Worm (Caenorhabditis elegans) whole organism, L4 larva: Measurements from ENCODE around the gene C38C6.3.

ENCODE experiments used
- F10B5.3 ChIP-seq: sonication (generic microtip); optimal IDR thresholded peaks from 2 replicates; lab custom pipeline; 2016; ENCODE audit warnings: mild to moderate bottlenecking, missing genetic modification characterization, missing compliant biosample characterization
- Y5F2A.4 ChIP-seq: fragments of 200-800 bp; sonication (Bioruptor generic); optimal IDR thresholded peaks from 2 replicates; lab custom pipeline; 2018; ENCODE audit warnings: mild to moderate bottlenecking, missing genetic modification characterization, missing compliant biosample characterization
- aha-1 ChIP-seq: fragments of 150-350 bp; peaks from one replicate; lab custom pipeline; 2014; ENCODE audit warnings: missing biosample characterization, missing genetic modification characterization
- arid-1 ChIP-seq: fragments of 200-800 bp; sonication (Bioruptor generic); conservative IDR thresholded peaks from 2 replicates; pipeline ENCODE4 v1.3.6; 2022; ENCODE audit warnings: missing genetic modification reagents, missing genetic modification characterization, missing compliant biosample characterization
- ceh-32 ChIP-seq: sonication (generic microtip); optimal IDR thresholded peaks from 2 replicates; lab custom pipeline; 2016; ENCODE audit warnings: mild to moderate bottlenecking, missing genetic modification characterization, missing compliant biosample characterization; ENCODE audit not compliant: poor library complexity
- daf-16 ChIP-seq, 3 experiments: sonication (generic microtip); optimal IDR thresholded peaks; 2 replicates each; lab custom pipeline; 2016 to 2017; ENCODE audit warnings: missing genetic modification characterization in 3 of 3, missing genetic modification reagents in 3 of 3, mild to moderate bottlenecking in 2 of 3, missing compliant biosample characterization in 2 of 3, missing biosample characterization in 1 of 3, moderate library complexity in 1 of 3
- dmd-9 ChIP-seq: fragments of 200-800 bp; sonication (Bioruptor generic); IDR thresholded peaks from 2 replicates; pipeline ENCODE4 v1.3.6; 2022; ENCODE audit warnings: missing genetic modification reagents, missing genetic modification characterization, missing compliant biosample characterization
- dpl-1 ChIP-seq: fragments of 150-350 bp; optimal IDR thresholded peaks from 2 replicates; lab custom pipeline; 2014; ENCODE audit warnings: missing biosample characterization, missing genetic modification reagents, missing genetic modification characterization
- egl-43 ChIP-seq: fragments of 200-800 bp; sonication (Bioruptor generic); IDR thresholded peaks from 2 replicates; pipeline ENCODE4 v1.3.6; 2022; ENCODE audit warnings: missing genetic modification reagents, missing genetic modification characterization, missing compliant biosample characterization
- gei-8 ChIP-seq: fragments of 200-800 bp; sonication (Bioruptor generic); optimal IDR thresholded peaks from 2 replicates; lab custom pipeline; 2018; ENCODE audit warnings: mild to moderate bottlenecking, missing genetic modification characterization, missing compliant biosample characterization
- hif-1 ChIP-seq, 2 experiments: sonication (generic microtip); optimal IDR thresholded peaks; 2 replicates each; lab custom pipeline; 2016 to 2017; ENCODE audit warnings: missing compliant biosample characterization in 2 of 2, missing genetic modification characterization in 2 of 2, missing genetic modification reagents in 2 of 2, missing genotype in 2 of 2, mild to moderate bottlenecking in 1 of 2
- hlh-11 ChIP-seq: fragments of 200-800 bp; sonication (Bioruptor generic); optimal IDR thresholded peaks from 2 replicates; lab custom pipeline; 2018; ENCODE audit warnings: mild to moderate bottlenecking, missing genetic modification characterization, missing compliant biosample characterization
- lim-7 ChIP-seq: fragments of 200-800 bp; sonication (Bioruptor generic); IDR thresholded peaks from 2 replicates; pipeline ENCODE4 v1.3.6; 2022; ENCODE audit warnings: missing genetic modification characterization, missing compliant biosample characterization
- lin-38 ChIP-seq: fragments of 200-800 bp; sonication (Bioruptor generic); IDR thresholded peaks from 2 replicates; pipeline ENCODE4 v1.3.6; 2022; ENCODE audit warnings: missing genetic modification reagents, missing genetic modification characterization, missing compliant biosample characterization
- mdl-1 ChIP-seq, 2 experiments: fragments of 150-350 bp in 1 of 2; sonication (generic microtip) in 1 of 2; optimal IDR thresholded peaks; 2 replicates each; lab custom pipeline; 2014 to 2017; ENCODE audit warnings: missing biosample characterization in 2 of 2, missing genetic modification characterization in 2 of 2
- mes-2 ChIP-seq: sonication (generic microtip); optimal IDR thresholded peaks from 2 replicates; lab custom pipeline; 2016; ENCODE audit warnings: missing genotype, mild to moderate bottlenecking, missing genetic modification characterization, missing compliant biosample characterization; ENCODE audit not compliant: poor library complexity, severe bottlenecking
- mxl-3 ChIP-seq: fragments of 200-800 bp; sonication (Bioruptor generic); optimal IDR thresholded peaks from 2 replicates; lab custom pipeline; 2018; ENCODE audit warnings: mild to moderate bottlenecking, missing genetic modification characterization, missing compliant biosample characterization
- nhr-111 ChIP-seq: fragments of 200-800 bp; sonication (Bioruptor generic); optimal IDR thresholded peaks from 2 replicates; lab custom pipeline; 2018; ENCODE audit warnings: mild to moderate bottlenecking, missing genetic modification characterization, missing compliant biosample characterization
- nhr-28 ChIP-seq: fragments of 150-350 bp; optimal IDR thresholded peaks from 2 replicates; lab custom pipeline; 2014; ENCODE audit warnings: missing biosample characterization, missing genetic modification characterization
- nhr-42 ChIP-seq: fragments of 200-800 bp; sonication (Bioruptor generic); IDR thresholded peaks from 2 replicates; pipeline ENCODE4 v1.3.6; 2022; ENCODE audit warnings: missing genetic modification characterization, missing compliant biosample characterization
- nhr-48 ChIP-seq: sonication (generic microtip); optimal IDR thresholded peaks from 2 replicates; lab custom pipeline; 2016; ENCODE audit warnings: mild to moderate bottlenecking, missing genetic modification characterization, missing compliant biosample characterization
- pqm-1 ChIP-seq: sonication (generic microtip); optimal IDR thresholded peaks from 2 replicates; lab custom pipeline; 2017; ENCODE audit warnings: missing biosample characterization, missing genetic modification characterization
- rbr-2 ChIP-seq: sonication (generic microtip); optimal IDR thresholded peaks from 2 replicates; lab custom pipeline; 2016; ENCODE audit warnings: missing genotype, missing genetic modification characterization, missing compliant biosample characterization
- set-16 ChIP-seq: fragments of 200-800 bp; sonication (Bioruptor generic); IDR thresholded peaks from 2 replicates; pipeline ENCODE4 v1.3.6; 2022; ENCODE audit warnings: missing genetic modification reagents, missing genetic modification characterization, missing compliant biosample characterization
- unc-62 ChIP-seq, 3 experiments: fragments of 150-350 bp in 1 of 3; sonication (generic microtip); optimal IDR thresholded peaks in 2 of 3; peaks in 1 of 3; 1 replicate in 1 of 3; 2 replicates in 2 of 3; lab custom pipeline; 2014 to 2017; ENCODE audit warnings: missing biosample characterization in 3 of 3, missing genetic modification characterization in 3 of 3, missing genetic modification reagents in 3 of 3, missing genotype in 1 of 3
- zip-11 ChIP-seq: fragments of 200-800 bp; sonication (Bioruptor generic); IDR thresholded peaks from 2 replicates; pipeline ENCODE4 v1.3.6; 2022; ENCODE audit warnings: missing genetic modification characterization, missing compliant biosample characterization
- zip-2 ChIP-seq: fragments of 150-350 bp; optimal IDR thresholded peaks from 2 replicates; lab custom pipeline; 2014; ENCODE audit warnings: missing biosample characterization, missing genetic modification characterization

The C38C6.3 gene

ce11 chrII:14647550-14647949, 14.6 kb downstream of the C38C6.3 start:
- TF ChIP-seq dmd-9 (no peak), unc-62 (GFP tag; optimal IDR thresholded peaks at IDR 0.05 in 1 of 2; lab: Kevin White, UChicago) (peak in 1 of 2 experiments; percentile 58), unc-62 (tag; optimal IDR thresholded peaks at IDR 0.05; lab: Kevin White, UChicago) (no peak)

- TF ChIP-seq arid-1 (GFP tag; lab: Robert Waterston, UW) = 0 out of 2 replicates have a peak, but pooled peaks have one; percentile 17
- TF ChIP-seq mes-2 = peak; percentile 33
- TF ChIP-seq nhr-111 (GFP tag; lab: Kevin White, UChicago) = no peak
- peak; percentile 32 for TF ChIP-seq nhr-28 (tag; lab: Kevin White, UChicago)
- peak; percentile 72 for TF ChIP-seq set-16
- no peak for TF ChIP-seq Y5F2A.4 (GFP tag; lab: Kevin White, UChicago)
- TF ChIP-seq mxl-3 (GFP tag; lab: Kevin White, UChicago) = peak; percentile 71
- TF ChIP-seq lim-7 (GFP tag; lab: Robert Waterston, UW) = peak; percentile 33; the same call in 1 of the 2 replicates
- peak; percentile 77 for TF ChIP-seq aha-1
- no peak for TF ChIP-seq dpl-1 (GFP tag; lab: Kevin White, UChicago)
- TF ChIP-seq egl-43 (GFP tag; lab: Robert Waterston, UW) = 0 out of 2 replicates have a peak, but pooled peaks have one; percentile 57
- 0 out of 2 replicates have a peak, but pooled peaks have one; percentile 44 for TF ChIP-seq nhr-42 (GFP tag; lab: Robert Waterston, UW)
- TF ChIP-seq F10B5.3 (tag; lab: Kevin White, UChicago) = no peak
- TF ChIP-seq nhr-48 = no peak
- TF ChIP-seq, all 104 proteins: peak for 9
Observed at ce11 chrII:14664647-14665518, 32.0 kb downstream of the C38C6.3 start.

ce11 chrII:14666274-14666673, 33.4 kb downstream of the C38C6.3 start:
- TF ChIP-seq zip-2 (tag; lab: Kevin White, UChicago) (no peak), ceh-32 (tag; lab: Kevin White, UChicago) (no peak), unc-62 (GFP tag; optimal IDR thresholded peaks at IDR 0.05 in 1 of 2; lab: Kevin White, UChicago) (peak in 1 of 2 experiments; percentile 90), unc-62 (tag; optimal IDR thresholded peaks at IDR 0.05; lab: Kevin White, UChicago) (no peak), daf-16 (GFP tag; optimal IDR thresholded peaks at IDR 0.05; lab: Kevin White, UChicago) (no peak), daf-16 (tag; optimal IDR thresholded peaks at IDR 0.05; lab: Kevin White, UChicago) (no peak), rbr-2 (no peak)

- TF ChIP-seq daf-16 (GFP tag; optimal IDR thresholded peaks at IDR 0.05; lab: Kevin White, UChicago) (no peak), daf-16 (tag; optimal IDR thresholded peaks at IDR 0.05; lab: Kevin White, UChicago) (no peak), gei-8 (GFP tag; lab: Kevin White, UChicago) (no peak), nhr-28 (tag; lab: Kevin White, UChicago) (peak; percentile 1), aha-1 (peak; percentile 95)
Observed at ce11 chrII:14668608-14669007, 35.7 kb downstream of the C38C6.3 start.

- TF ChIP-seq nhr-111 (GFP tag; lab: Kevin White, UChicago) = no peak
- TF ChIP-seq mdl-1 (tag; optimal IDR thresholded peaks at IDR 0.05; lab: Kevin White, UChicago) = peak in 1 of 2 experiments; percentile 40
- TF ChIP-seq lin-38 (GFP tag; lab: Robert Waterston, UW) = no peak
- TF ChIP-seq daf-16 (GFP tag; optimal IDR thresholded peaks at IDR 0.05; lab: Kevin White, UChicago) = peak in 1 of 2 experiments; percentile 41
- no peak for TF ChIP-seq daf-16 (tag; optimal IDR thresholded peaks at IDR 0.05; lab: Kevin White, UChicago)
- TF ChIP-seq zip-11 (GFP tag; lab: Robert Waterston, UW) = no peak
- TF ChIP-seq set-16 = no peak
- no peak for TF ChIP-seq dpl-1 (GFP tag; lab: Kevin White, UChicago)
- TF ChIP-seq nhr-28 (tag; lab: Kevin White, UChicago) = peak; percentile 14
- TF ChIP-seq hif-1 (tag; optimal IDR thresholded peaks at IDR 0.05; lab: Kevin White, UChicago) = no peak
- TF ChIP-seq pqm-1 = no peak
- TF ChIP-seq hlh-11 (tag; lab: Kevin White, UChicago) = peak; percentile 39
- peak; percentile 28 for TF ChIP-seq aha-1
- TF ChIP-seq egl-43 (GFP tag; lab: Robert Waterston, UW) = no peak
Observed at ce11 chrII:14670175-14670574, 37.3 kb downstream of the C38C6.3 start.
